Worm (Caenorhabditis elegans): Measurements from ENCODE around the gene twk-43.

- TF ChIP-seq ama-1 (optimal IDR thresholded peaks at IDR 0.05) (no peak), ceh-13 (GFP tag; optimal IDR thresholded peaks at IDR 0.05) (no peak), pes-1 (GFP tag; IDR thresholded peaks at IDR 0.05) (no peak), hnd-1 (tag; optimal IDR thresholded peaks at IDR 0.05) (no peak), sea-1 (GFP tag; conservative IDR thresholded peaks at IDR 0.05) (no peak), flt-1 (GFP tag; IDR thresholded peaks at IDR 0.05) (no peak), B0310.2 (tag; optimal IDR thresholded peaks at IDR 0.05) (no peak), aly-1 (tag; optimal IDR thresholded peaks at IDR 0.05) (no peak), ceh-36 (tag; optimal IDR thresholded peaks at IDR 0.05) (no peak), ets-7 (tag; optimal IDR thresholded peaks at IDR 0.05) (no peak), scrt-1 (GFP tag; IDR thresholded peaks at IDR 0.05) (no peak), F13C5.2 (tag; optimal IDR thresholded peaks at IDR 0.05) (no peak)
Observed at ce11 chrV:13357652-13358281, 11.7 kb downstream of the twk-43 start, which contains the start of gene F32H5.1.
